Fruit fly (Drosophila melanogaster) whole organism, embryonic: ENCODE results near the gene CG15347.
A peak's percentile ranks its signal among the peaks of the same experiment; 100 is the strongest.

ENCODE experiments used
- Bgb ChIP-seq: fragments of 200-800 bp; sonication (Bioruptor generic); IDR thresholded peaks from 2 replicates; pipeline ENCODE4 v1.3.6; 2022; ENCODE audit warnings: missing biosample characterization, missing genetic modification characterization; ENCODE audit not compliant: partially characterized antibody
- Blimp-1 ChIP-seq: fragments of 200-800 bp; sonication (Bioruptor generic); optimal IDR thresholded peaks from 3 replicates; lab custom pipeline; 2018; ENCODE audit warnings: missing biosample characterization, missing genetic modification characterization, mild to moderate bottlenecking, moderate library complexity, missing genetic modification reagents
- C15 ChIP-seq: fragments of 200-800 bp; sonication (Bioruptor generic); IDR thresholded peaks from 3 replicates; pipeline ENCODE4 v1.3.6; 2022; ENCODE audit warnings: missing biosample characterization, missing genetic modification characterization
- CG10543 ChIP-seq: fragments of 200-800 bp; sonication (Bioruptor generic); optimal IDR thresholded peaks from 3 replicates; lab custom pipeline; 2017; ENCODE audit warnings: missing biosample characterization, mild to moderate bottlenecking, missing genetic modification characterization, moderate library complexity
- CG11695 ChIP-seq: fragments of 200-800 bp; sonication (Bioruptor generic); IDR thresholded peaks from 3 replicates; pipeline ENCODE4 v1.3.6; 2022; ENCODE audit warnings: missing biosample characterization, missing genetic modification characterization
- CG11696 ChIP-seq: fragments of 200-800 bp; sonication (Bioruptor generic); IDR thresholded peaks from 2 replicates; pipeline ENCODE4 v1.3.6; 2022; ENCODE audit warnings: missing biosample characterization, missing genetic modification characterization
- CG12104 ChIP-seq: fragments of 200-800 bp; sonication (Bioruptor generic); optimal IDR thresholded peaks from 3 replicates; lab custom pipeline; 2016; ENCODE audit warnings: missing biosample characterization, missing genetic modification characterization
- CG13287 ChIP-seq: fragments of 200-800 bp; sonication (Bioruptor generic); IDR thresholded peaks from 2 replicates; pipeline ENCODE4 v1.3.6; 2022; ENCODE audit warnings: missing biosample characterization, missing genetic modification characterization; ENCODE audit not compliant: partially characterized antibody
- CG13424 ChIP-seq: fragments of 200-800 bp; sonication (Bioruptor generic); optimal IDR thresholded peaks from 2 replicates; lab custom pipeline; 2019; ENCODE audit warnings: missing biosample characterization, mild to moderate bottlenecking, missing genetic modification characterization, moderate library complexity
- CG15011 ChIP-seq: fragments of 200-800 bp; sonication (Bioruptor generic); optimal IDR thresholded peaks from 3 replicates; lab custom pipeline; 2018; ENCODE audit warnings: missing biosample characterization, mild to moderate bottlenecking, missing genetic modification characterization
- CG15479 ChIP-seq: fragments of 200-800 bp; sonication (Bioruptor generic); optimal IDR thresholded peaks from 3 replicates; lab custom pipeline; 2019; ENCODE audit warnings: missing biosample characterization, mild to moderate bottlenecking, missing genetic modification characterization, moderate library complexity
- CG16815 ChIP-seq: fragments of 200-800 bp; sonication (Bioruptor generic); optimal IDR thresholded peaks from 3 replicates; lab custom pipeline; 2017; ENCODE audit warnings: missing biosample characterization, mild to moderate bottlenecking, missing genetic modification characterization
- CG17385 ChIP-seq: fragments of 200-800 bp; sonication (Bioruptor generic); optimal IDR thresholded peaks from 3 replicates; lab custom pipeline; 2018; ENCODE audit warnings: missing biosample characterization, mild to moderate bottlenecking, missing genetic modification characterization
- CG31388 ChIP-seq: fragments of 200-800 bp; sonication (Bioruptor generic); optimal IDR thresholded peaks from 2 replicates; lab custom pipeline; 2016; ENCODE audit warnings: missing biosample characterization, missing genetic modification characterization
- CG3163 ChIP-seq: fragments of 200-800 bp; sonication (Bioruptor generic); optimal IDR thresholded peaks from 3 replicates; lab custom pipeline; 2016; ENCODE audit warnings: missing biosample characterization, missing genetic modification characterization
- CG34224 ChIP-seq: fragments of 200-800 bp; sonication (Bioruptor generic); IDR thresholded peaks from 3 replicates; pipeline ENCODE4 v1.3.6; 2022; ENCODE audit warnings: missing biosample characterization, missing genetic modification characterization; ENCODE audit not compliant: partially characterized antibody
- CG4424 ChIP-seq: fragments of 200-800 bp; sonication (Bioruptor generic); optimal IDR thresholded peaks from 3 replicates; lab custom pipeline; 2016; ENCODE audit warnings: missing biosample characterization, missing genetic modification characterization
- CG4854 ChIP-seq: fragments of 200-800 bp; sonication (Bioruptor generic); optimal IDR thresholded peaks from 2 replicates; lab custom pipeline; 2016; ENCODE audit warnings: missing biosample characterization, missing genetic modification characterization, inconsistent platforms
- CG7963 ChIP-seq: fragments of 200-800 bp; sonication (Bioruptor generic); IDR thresholded peaks from 3 replicates; pipeline ENCODE4 v1.3.6; 2022; ENCODE audit warnings: missing biosample characterization, missing genetic modification characterization; ENCODE audit not compliant: partially characterized antibody
- CG8281 ChIP-seq: fragments of 200-800 bp; sonication (Bioruptor generic); optimal IDR thresholded peaks from 2 replicates; lab custom pipeline; 2018; ENCODE audit warnings: missing biosample characterization, mild to moderate bottlenecking, missing genetic modification characterization, moderate library complexity
- CG9215 ChIP-seq: fragments of 200-800 bp; sonication (Bioruptor generic); IDR thresholded peaks from 2 replicates; pipeline ENCODE4 v1.3.6; 2022; ENCODE audit warnings: missing biosample characterization, missing genetic modification characterization
- Camta ChIP-seq: fragments of 200-800 bp; sonication (Bioruptor generic); optimal IDR thresholded peaks from 2 replicates; lab custom pipeline; 2016; ENCODE audit warnings: missing biosample characterization, missing genetic modification characterization
- D19A ChIP-seq: fragments of 200-800 bp; optimal IDR thresholded peaks from 3 replicates; lab custom pipeline; 2019; ENCODE audit warnings: missing biosample characterization, mild to moderate bottlenecking, missing genetic modification characterization, moderate library complexity
- D19B ChIP-seq: fragments of 200-800 bp; sonication (Bioruptor generic); optimal IDR thresholded peaks from 2 replicates; lab custom pipeline; 2017; ENCODE audit warnings: missing biosample characterization, mild to moderate bottlenecking, missing genetic modification characterization
- Deaf1 ChIP-seq: fragments of 200-800 bp; optimal IDR thresholded peaks from 3 replicates; lab custom pipeline; 2019; ENCODE audit warnings: missing biosample characterization, mild to moderate bottlenecking, missing genetic modification characterization, moderate library complexity
- Dip2 ChIP-seq: fragments of 200-800 bp; sonication (Bioruptor generic); IDR thresholded peaks from 2 replicates; pipeline ENCODE4 v1.3.6; 2022; ENCODE audit warnings: missing biosample characterization, missing genetic modification characterization
- Doc2 ChIP-seq: fragments of 200-800 bp; sonication (Bioruptor generic); IDR thresholded peaks from 2 replicates; pipeline ENCODE4 v1.3.6; 2022; ENCODE audit warnings: missing biosample characterization, missing genetic modification characterization
- Hmx ChIP-seq: fragments of 200-800 bp; sonication (Bioruptor generic); optimal IDR thresholded peaks from 2 replicates; lab custom pipeline; 2016; ENCODE audit warnings: missing biosample characterization, missing genetic modification characterization
- Lhr ChIP-seq: fragments of 200-800 bp; sonication (Bioruptor generic); optimal IDR thresholded peaks from 3 replicates; lab custom pipeline; 2017; ENCODE audit warnings: mild to moderate bottlenecking, missing biosample characterization, missing genetic modification reagents, missing genetic modification characterization
- Opbp ChIP-seq: fragments of 200-800 bp; sonication (Bioruptor generic); IDR thresholded peaks from 3 replicates; pipeline ENCODE4 v1.3.6; 2022; ENCODE audit warnings: missing biosample characterization, missing genetic modification characterization; ENCODE audit not compliant: partially characterized antibody
- Optix ChIP-seq: fragments of 200-800 bp; sonication (Bioruptor generic); IDR thresholded peaks from 3 replicates; pipeline ENCODE4 v1.3.6; 2022; ENCODE audit warnings: missing biosample characterization, missing genetic modification characterization
- Rx ChIP-seq: fragments of 200-800 bp; sonication (Bioruptor generic); IDR thresholded peaks from 2 replicates; pipeline ENCODE4 v1.3.6; 2022; ENCODE audit warnings: missing biosample characterization, missing genetic modification characterization
- Side ChIP-seq: fragments of 200-800 bp; sonication (Bioruptor generic); optimal IDR thresholded peaks from 2 replicates; lab custom pipeline; 2016; ENCODE audit warnings: missing biosample characterization, missing genetic modification characterization
- Sox100B ChIP-seq: fragments of 200-800 bp; sonication (Bioruptor generic); optimal IDR thresholded peaks from 3 replicates; lab custom pipeline; 2018; ENCODE audit warnings: missing biosample characterization, mild to moderate bottlenecking, missing genetic modification characterization
- ab ChIP-seq: fragments of 200-800 bp; sonication (Bioruptor generic); optimal IDR thresholded peaks from 2 replicates; lab custom pipeline; 2016; ENCODE audit warnings: missing biosample characterization, missing genetic modification characterization
- ac ChIP-seq: fragments of 200-800 bp; sonication (Bioruptor generic); optimal IDR thresholded peaks from 3 replicates; lab custom pipeline; 2017; ENCODE audit warnings: missing biosample characterization, mild to moderate bottlenecking, missing genetic modification characterization
- bowl ChIP-seq: fragments of 200-800 bp; sonication (Bioruptor generic); IDR thresholded peaks from 2 replicates; pipeline ENCODE4 v1.3.6; 2022; ENCODE audit warnings: missing biosample characterization, missing genetic modification characterization
- chm ChIP-seq: fragments of 200-800 bp; sonication (Bioruptor generic); IDR thresholded peaks from 2 replicates; pipeline ENCODE4 v1.3.6; 2022; ENCODE audit warnings: missing biosample characterization, missing genetic modification characterization
- crc ChIP-seq: fragments of 200-800 bp; sonication (Bioruptor generic); optimal IDR thresholded peaks from 2 replicates; lab custom pipeline; 2016; ENCODE audit warnings: missing biosample characterization, missing genetic modification characterization
- crol ChIP-seq: fragments of 200-800 bp; sonication (Bioruptor generic); IDR thresholded peaks from 2 replicates; pipeline ENCODE4 v1.3.6; 2022; ENCODE audit warnings: missing biosample characterization, missing genetic modification characterization
- dmrt99B ChIP-seq: fragments of 200-800 bp; sonication (Bioruptor generic); optimal IDR thresholded peaks from 2 replicates; lab custom pipeline; 2018; ENCODE audit warnings: missing biosample characterization, mild to moderate bottlenecking, missing genetic modification characterization, moderate library complexity
- dpn ChIP-seq, 2 experiments: fragments of 200-800 bp; sonication (Bioruptor generic); optimal IDR thresholded peaks; 3 replicates each; lab custom pipeline; 2016; ENCODE audit warnings: missing biosample characterization in 2 of 2, missing genetic modification characterization in 2 of 2
- exex ChIP-seq: fragments of 200-800 bp; sonication (Bioruptor generic); optimal IDR thresholded peaks from 4 replicates; lab custom pipeline; 2018; ENCODE audit warnings: missing biosample characterization, mild to moderate bottlenecking, missing genetic modification characterization, moderate library complexity
- hbn ChIP-seq: fragments of 200-800 bp; sonication (Bioruptor generic); IDR thresholded peaks from 2 replicates; pipeline ENCODE4 v1.3.6; 2022; ENCODE audit warnings: missing biosample characterization, missing genetic modification characterization; ENCODE audit not compliant: partially characterized antibody
- maf-S ChIP-seq: fragments of 200-800 bp; sonication (Bioruptor generic); optimal IDR thresholded peaks from 2 replicates; lab custom pipeline; 2016; ENCODE audit warnings: missing biosample characterization, missing genetic modification characterization
- p53 ChIP-seq: fragments of 200-800 bp; sonication (Bioruptor generic); optimal IDR thresholded peaks from 2 replicates; lab custom pipeline; 2016; ENCODE audit warnings: missing biosample characterization, missing genetic modification characterization
- sisA ChIP-seq: fragments of 200-800 bp; sonication (Bioruptor generic); IDR thresholded peaks from 2 replicates; pipeline ENCODE4 v1.3.6; 2022; ENCODE audit warnings: missing biosample characterization, missing genetic modification characterization
- tio ChIP-seq: fragments of 200-800 bp; sonication (Bioruptor generic); optimal IDR thresholded peaks from 2 replicates; lab custom pipeline; 2017; ENCODE audit warnings: missing biosample characterization, missing genetic modification characterization, inconsistent platforms
- tll ChIP-seq, 2 experiments: fragments of 200-800 bp in 1 of 2; fragments of >200 bp in 1 of 2; sonication (Bioruptor generic) in 1 of 2; optimal IDR thresholded peaks; 2 replicates each; lab custom pipeline; 2017 to 2019; ENCODE audit warnings: missing biosample characterization in 2 of 2, missing genetic modification characterization in 2 of 2, mild to moderate bottlenecking in 1 of 2, moderate library complexity in 1 of 2
- trh ChIP-seq: fragments of 200-800 bp; sonication (Bioruptor generic); optimal IDR thresholded peaks from 2 replicates; lab custom pipeline; 2016; ENCODE audit warnings: missing biosample characterization, missing genetic modification characterization

Gene CG15347

dm6 chrX:8492849-8493248 is 32.2 kb upstream of the CG15347 start (continued):
- TF ChIP-seq Lhr: peak; percentile 43
- TF ChIP-seq CG9215 (GFP tag; lab: Robert Waterston, UW): peak; percentile 23; the same call in 1 of the 2 replicates
- TF ChIP-seq CG4424 (GFP tag; lab: Kevin White, UChicago): peak; percentile 77
- no peak for TF ChIP-seq tll (GFP tag; optimal IDR thresholded peaks at IDR 0.05; lab: Kevin White, UChicago)
- TF ChIP-seq trh (GFP tag; lab: Kevin White, UChicago): peak; percentile 48
- peak; percentile 76 for TF ChIP-seq Rx (GFP tag; lab: Robert Waterston, UW)
- TF ChIP-seq CG13287 (GFP tag; lab: Robert Waterston, UW): no peak
- TF ChIP-seq p53 (GFP tag; lab: Kevin White, UChicago): no peak
- peak; percentile 25 for TF ChIP-seq CG4854 (GFP tag; lab: Kevin White, UChicago)
- TF ChIP-seq hbn (GFP tag; lab: Robert Waterston, UW): no peak
- peak; percentile 79 for TF ChIP-seq Blimp-1 (GFP tag; lab: Kevin White, UChicago)
- TF ChIP-seq CG3163 (GFP tag; lab: Kevin White, UChicago): no peak
- peak; percentile 80 for TF ChIP-seq Sox100B (GFP tag; lab: Kevin White, UChicago)
- TF ChIP-seq CG11695 (GFP tag; lab: Robert Waterston, UW): peak; percentile 68; the same call in 2 of the 3 replicates
- peak; percentile 91 for TF ChIP-seq sisA (GFP tag; lab: Robert Waterston, UW)
- TF ChIP-seq CG34224 (GFP tag; lab: Robert Waterston, UW): no peak
- TF ChIP-seq Camta (GFP tag; lab: Kevin White, UChicago): no peak
- TF ChIP-seq CG16815: peak; percentile 8
- TF ChIP-seq ac: no peak
- peak; percentile 19; the same call in 1 of the 2 replicates for TF ChIP-seq crol (GFP tag; lab: Robert Waterston, UW)
- TF ChIP-seq CG15011: no peak
- peak; percentile 93 for TF ChIP-seq dmrt99B
- peak; percentile 86 for TF ChIP-seq CG11696 (GFP tag; lab: Robert Waterston, UW)
- 0 out of 2 replicates have a peak, but pooled peaks have one; percentile 22 for TF ChIP-seq Doc2 (GFP tag; lab: Robert Waterston, UW)
- TF ChIP-seq CG7963 (GFP tag; lab: Robert Waterston, UW): no peak
- no peak for TF ChIP-seq Bgb
- peak; percentile 17 for TF ChIP-seq D19B (GFP tag; lab: Kevin White, UChicago)
- peak; percentile 20 for TF ChIP-seq Deaf1 (tag; lab: Kevin White, UChicago)
- TF ChIP-seq chm (GFP tag; lab: Robert Waterston, UW): peak; percentile 80; the same call in 1 of the 2 replicates
- peak; percentile 5 for TF ChIP-seq CG31388 (GFP tag; lab: Kevin White, UChicago)
- peak; percentile 74 for TF ChIP-seq D19A (tag; lab: Kevin White, UChicago)
- TF ChIP-seq maf-S (GFP tag; lab: Kevin White, UChicago): no peak
- TF ChIP-seq CG8281 (tag; lab: Kevin White, UChicago): peak; percentile 56
- TF ChIP-seq CG15479 (GFP tag; lab: Kevin White, UChicago): no peak
- TF ChIP-seq exex (tag; lab: Kevin White, UChicago): no peak
- TF ChIP-seq ab (GFP tag; lab: Kevin White, UChicago): no peak
- TF ChIP-seq Optix (GFP tag; lab: Robert Waterston, UW): peak; percentile 86
- TF ChIP-seq CG12104: peak; percentile 47
- no peak for TF ChIP-seq crc (GFP tag; lab: Kevin White, UChicago)
- no peak for TF ChIP-seq CG10543 (GFP tag; lab: Kevin White, UChicago)
- TF ChIP-seq Dip2: no peak
- TF ChIP-seq bowl (GFP tag; lab: Robert Waterston, UW): peak; percentile 78
- TF ChIP-seq CG17385 (GFP tag; lab: Kevin White, UChicago): peak; percentile 80
- peak; percentile 53 for TF ChIP-seq tio (GFP tag; lab: Kevin White, UChicago)
- peak; percentile 83 for TF ChIP-seq CG13424
- no peak for TF ChIP-seq Opbp (GFP tag; lab: Robert Waterston, UW)
- no peak for TF ChIP-seq Side (GFP tag; lab: Kevin White, UChicago)
- peak in 1 of 2 experiments; percentile 69 for TF ChIP-seq dpn (GFP tag; optimal IDR thresholded peaks at IDR 0.05; lab: Kevin White, UChicago)
- TF ChIP-seq Hmx (GFP tag; lab: Kevin White, UChicago): no peak
- TF ChIP-seq C15 (GFP tag; lab: Robert Waterston, UW): no peak
